Worm (Caenorhabditis elegans) whole organism, L4/young adult: ENCODE results near the gene R04E5.8.

Experiments
- W03F9.2 ChIP-seq: fragments of 150-350 bp; optimal IDR thresholded peaks from 2 replicates; lab custom pipeline; 2014; ENCODE audit warnings: missing biosample characterization, missing genetic modification characterization
- dao-5 ChIP-seq: sonication (generic microtip); optimal IDR thresholded peaks from 2 replicates; lab custom pipeline; 2016; ENCODE audit warnings: missing genotype, missing genetic modification characterization, moderate library complexity, missing compliant biosample characterization
- him-1 ChIP-seq: sonication (generic microtip); optimal IDR thresholded peaks from 2 replicates; lab custom pipeline; 2016; ENCODE audit warnings: missing genotype, missing genetic modification reagents, missing genetic modification characterization, missing compliant biosample characterization

R04E5.8 gene

DNA sequence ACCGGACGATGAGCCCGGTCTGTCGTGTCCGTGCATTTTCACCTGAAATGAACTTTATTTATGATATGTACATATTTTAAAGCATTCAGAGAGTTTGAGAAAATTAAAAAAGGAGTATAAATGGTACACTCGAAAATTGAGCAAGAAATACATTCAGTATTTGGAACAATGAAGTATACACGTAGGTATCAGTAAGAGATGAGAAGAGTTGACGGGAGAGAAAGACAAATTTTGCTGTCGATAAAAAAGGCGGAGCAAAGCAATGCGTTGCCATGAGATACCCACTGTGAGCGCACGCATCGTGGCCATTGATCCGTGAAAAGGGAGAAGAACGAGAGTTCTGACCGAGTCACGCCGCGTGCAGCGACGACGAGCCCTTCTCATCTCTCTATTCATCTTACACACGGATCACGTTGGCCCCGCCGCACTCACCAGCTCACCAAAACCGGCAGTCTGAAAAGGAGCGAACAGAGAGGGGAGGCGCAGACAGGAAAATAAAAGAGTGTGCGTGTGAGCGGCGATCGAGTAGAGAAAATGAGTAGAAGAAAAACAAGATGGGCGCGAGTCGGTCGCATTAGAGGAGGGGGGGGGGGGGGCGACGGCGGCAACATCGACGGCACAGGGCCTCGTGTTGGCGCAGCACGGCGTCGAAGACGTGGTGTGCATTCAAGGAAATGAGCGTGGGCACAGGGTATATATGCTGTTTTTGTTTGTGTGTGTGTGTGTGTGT, at the start of gene R04E5.8:
TSS of gene R04E5.8 (minus strand) at position 51 of the 730 bp plus-strand sequence.
- TF ChIP-seq him-1 (peak; percentile 90), dao-5 (tag; lab: Kevin White, UChicago) (no peak)

DNA sequence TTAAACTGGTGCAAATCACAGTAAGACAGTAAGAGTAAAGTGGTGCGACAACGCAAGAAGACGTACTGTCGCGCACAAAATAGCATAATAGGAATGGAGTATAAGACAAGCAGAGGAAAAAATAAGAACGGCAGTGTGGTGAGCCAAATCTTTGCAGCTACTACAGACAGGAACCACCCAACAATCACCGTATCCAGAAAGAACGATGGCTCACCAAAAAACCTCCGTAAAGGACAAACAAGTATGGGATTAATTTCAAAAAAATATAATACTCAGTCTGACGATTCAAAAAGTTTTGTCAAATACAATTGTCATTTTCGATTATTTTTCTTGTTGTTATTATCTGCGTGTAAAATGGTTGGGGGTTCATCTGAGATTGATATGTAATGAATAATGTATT, 48.5 kb upstream of the R04E5.8 start:
- TF ChIP-seq W03F9.2 = no peak
- TF ChIP-seq dao-5 (tag; lab: Kevin White, UChicago) = no peak
- TF ChIP-seq him-1 = no peak

DNA sequence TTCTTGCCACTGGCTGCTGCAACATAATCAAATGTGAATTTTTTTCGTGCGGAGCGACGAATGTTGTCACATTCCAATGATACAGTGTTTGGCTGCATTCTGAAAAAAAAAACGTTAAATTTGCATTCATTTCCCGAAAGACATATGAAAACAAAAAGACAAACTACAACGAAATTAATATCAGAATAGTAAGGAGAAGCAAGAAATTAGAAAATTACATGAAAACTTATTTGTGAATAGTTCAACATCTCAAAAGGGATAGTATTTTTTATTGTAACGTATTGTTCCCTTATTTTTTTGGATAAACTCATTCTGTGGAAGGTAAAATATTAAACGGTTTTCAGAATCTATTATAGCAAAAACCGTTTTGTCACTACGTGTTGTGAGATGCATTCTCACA, 47.6 kb upstream of the R04E5.8 start, which contains the start of gene sprp-4:
TSS of gene sprp-4 (minus strand) at position 101 of the 400 bp plus-strand sequence.
- TF ChIP-seq him-1 = no peak
- no peak for TF ChIP-seq W03F9.2

DNA sequence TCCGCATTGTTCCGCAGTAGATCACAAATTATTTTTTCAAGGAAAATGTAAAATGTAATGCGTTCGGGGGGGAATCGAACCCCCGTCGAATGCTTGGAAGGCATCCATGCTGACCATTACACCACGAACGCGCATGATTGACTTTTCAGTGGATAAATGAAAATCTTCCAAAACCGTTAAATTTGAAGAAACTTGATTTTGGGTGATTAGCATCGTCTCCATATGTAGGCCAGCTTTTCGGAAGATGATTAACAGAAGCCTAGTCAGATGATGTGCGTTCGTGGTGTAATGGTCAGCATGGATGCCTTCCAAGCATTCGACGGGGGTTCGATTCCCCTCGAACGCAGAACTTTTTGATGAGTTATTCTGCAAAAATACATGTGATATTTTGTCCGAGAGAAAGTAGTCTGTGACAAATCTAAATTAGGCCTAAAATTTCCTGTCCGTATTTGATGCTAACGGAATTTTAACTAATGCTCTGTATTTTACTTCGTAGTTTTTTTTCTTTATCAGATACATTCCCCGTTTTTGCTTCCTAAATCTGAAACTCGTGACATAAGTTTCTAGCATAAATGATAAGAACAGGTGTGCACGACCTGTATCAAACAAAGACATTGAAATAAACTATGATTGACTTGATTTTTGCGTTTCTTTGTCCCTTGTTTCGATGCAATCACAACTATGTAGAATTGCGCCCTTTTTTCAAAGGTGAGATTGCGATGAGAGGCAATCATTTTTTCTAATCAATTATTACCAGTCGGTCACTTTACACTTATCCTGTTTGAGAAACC, 40.7 kb upstream of the R04E5.8 start, which contains the start of gene C28G1.10:
TSS of gene C28G1.10 (plus strand) at position 676 of the 791 bp plus-strand sequence.
- TF ChIP-seq W03F9.2 (no peak), him-1 (no peak), dao-5 (tag; lab: Kevin White, UChicago) (no peak)

DNA sequence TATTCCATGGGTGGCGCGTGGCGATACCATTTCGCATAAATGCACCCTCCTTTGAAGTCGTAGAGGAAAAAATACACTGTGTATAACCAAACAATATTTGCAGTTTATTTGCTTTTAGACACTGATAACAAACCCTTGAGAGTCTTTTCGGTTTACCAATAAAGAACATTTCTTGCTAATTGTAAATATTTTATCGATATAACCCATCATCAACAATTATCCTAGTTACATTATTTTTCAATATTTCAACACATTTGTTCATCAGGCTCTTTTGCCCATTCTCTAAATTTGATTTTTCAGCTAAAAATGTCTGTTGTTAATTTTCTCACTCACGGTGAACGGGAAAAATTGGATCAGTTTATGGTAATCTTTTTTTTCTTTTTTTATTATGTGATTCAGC, 38.1 kb upstream of the R04E5.8 start, which contains the start of gene ubc-23:
TSS of gene ubc-23 (plus strand) at position 301 of the 400 bp plus-strand sequence.
- TF ChIP-seq W03F9.2 (no peak), dao-5 (tag; lab: Kevin White, UChicago) (no peak), him-1 (no peak)

DNA sequence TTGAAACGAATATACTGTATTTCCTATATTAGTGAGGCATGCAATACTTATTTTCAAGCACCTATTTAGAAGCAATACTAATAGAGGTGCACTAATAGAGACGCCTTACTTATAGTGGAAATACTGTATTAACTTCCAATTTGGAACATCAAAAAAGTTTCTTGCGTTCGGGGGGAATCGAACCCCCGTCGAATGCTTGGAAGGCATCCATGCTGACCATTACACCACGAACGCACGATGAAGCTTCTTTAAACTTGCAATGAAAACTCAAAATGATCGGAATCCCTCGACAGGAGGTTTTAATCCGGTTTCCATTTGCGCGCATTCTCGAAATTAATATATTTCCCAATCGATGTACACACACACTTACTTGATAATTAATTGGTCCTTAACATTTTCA, 32.3 kb upstream of the R04E5.8 start:
- TF ChIP-seq him-1 = no peak
- TF ChIP-seq W03F9.2 = no peak
- peak; percentile 49 for TF ChIP-seq dao-5 (tag; lab: Kevin White, UChicago)

DNA sequence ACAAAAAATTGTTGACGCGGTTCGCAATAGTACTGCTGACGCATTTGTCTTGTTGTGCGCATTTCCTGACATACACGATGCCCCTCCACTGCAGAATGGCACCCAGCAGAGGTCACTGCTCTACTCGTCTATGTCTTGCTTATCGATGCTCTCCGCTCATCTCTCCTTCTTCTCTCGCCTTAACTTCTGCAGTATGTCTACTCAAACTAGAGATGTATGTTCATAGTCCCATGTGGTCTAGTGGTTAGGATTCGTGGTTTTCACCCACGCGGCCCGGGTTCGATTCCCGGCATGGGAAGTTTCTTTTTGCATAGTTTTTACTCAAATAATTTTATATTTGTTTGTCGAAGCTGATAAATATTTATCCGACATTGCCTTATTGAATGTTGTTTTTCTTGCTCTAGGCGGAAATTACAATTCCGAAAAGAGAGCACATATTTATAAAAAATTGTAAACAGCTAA, 30.0 kb upstream of the R04E5.8 start, which contains the start of gene C28G1.2:
TSS of gene C28G1.2 (plus strand) at position 130 of the 462 bp plus-strand sequence.
- TF ChIP-seq dao-5 (tag; lab: Kevin White, UChicago) (peak; percentile 92), W03F9.2 (peak; percentile 50), him-1 (peak; percentile 93)

DNA sequence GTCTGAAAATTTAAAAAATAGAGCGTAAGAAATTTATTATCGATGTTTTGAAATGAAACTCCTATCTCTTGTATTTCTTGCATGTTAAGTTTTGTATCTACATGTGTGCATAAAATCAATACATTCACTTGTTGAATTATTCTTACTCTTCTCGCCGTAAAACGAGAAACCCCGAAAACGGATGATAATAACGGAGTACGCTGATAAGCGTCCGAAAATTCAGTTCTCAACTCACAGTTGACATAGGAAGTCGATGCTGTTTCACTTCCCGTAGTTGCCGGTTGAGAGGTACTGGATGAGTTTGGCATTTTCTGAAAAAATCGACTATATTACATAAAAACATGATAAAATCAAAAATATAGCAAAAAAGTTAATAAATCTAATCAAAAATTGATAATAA, 29.5 kb upstream of the R04E5.8 start, which contains the start of gene sec-15:
TSS of gene sec-15 (minus strand) at position 311 of the 400 bp plus-strand sequence.
- TF ChIP-seq W03F9.2 = no peak
- no peak for TF ChIP-seq him-1
- no peak for TF ChIP-seq dao-5 (tag; lab: Kevin White, UChicago)

DNA sequence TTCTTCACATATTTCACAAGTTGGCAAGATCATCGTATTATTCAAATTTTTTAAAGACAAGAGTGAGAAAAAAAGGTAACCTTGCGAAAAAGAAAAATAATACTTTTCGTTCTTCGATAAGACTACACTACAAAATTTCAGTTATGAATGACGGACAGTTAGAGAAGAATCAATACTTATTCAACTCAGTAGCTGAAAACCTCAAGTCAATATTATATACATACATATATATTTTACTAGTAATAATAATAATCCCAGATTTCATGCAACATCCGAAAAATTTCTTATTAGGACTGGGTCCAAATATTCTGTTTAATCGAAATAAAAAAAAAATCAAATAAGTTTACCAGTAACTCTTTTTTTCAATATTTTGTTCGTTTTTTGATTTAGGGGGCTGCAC, 25.2 kb upstream of the R04E5.8 start, which contains the start of gene C28G1.6:
TSS of gene C28G1.6 (minus strand) at position 101 of the 400 bp plus-strand sequence.
- TF ChIP-seq W03F9.2 (no peak), dao-5 (tag; lab: Kevin White, UChicago) (no peak), him-1 (no peak)

DNA sequence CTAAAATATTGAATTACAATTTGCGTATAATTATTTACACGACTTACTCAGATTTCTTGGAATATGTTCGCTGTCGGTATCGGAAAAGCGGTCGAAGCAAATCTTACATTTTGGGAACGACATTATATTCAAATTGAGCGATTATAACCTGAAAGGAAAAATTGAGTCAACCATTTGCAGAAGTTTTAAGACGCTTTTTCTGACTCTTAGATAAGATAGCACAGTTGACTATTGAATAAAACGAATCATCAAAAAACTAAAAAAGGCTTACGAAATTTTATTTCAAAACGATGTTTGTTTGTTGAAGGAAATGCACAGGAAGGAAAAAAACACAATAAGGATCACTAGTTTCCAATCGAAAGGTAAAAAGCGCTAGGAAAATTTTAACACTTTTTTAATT, 22.4 kb upstream of the R04E5.8 start, which contains the start of gene rcs-1:
TSS of gene rcs-1 (minus strand) at position 176 of the 400 bp plus-strand sequence.
- TF ChIP-seq dao-5 (tag; lab: Kevin White, UChicago) (no peak), him-1 (no peak), W03F9.2 (no peak)

DNA sequence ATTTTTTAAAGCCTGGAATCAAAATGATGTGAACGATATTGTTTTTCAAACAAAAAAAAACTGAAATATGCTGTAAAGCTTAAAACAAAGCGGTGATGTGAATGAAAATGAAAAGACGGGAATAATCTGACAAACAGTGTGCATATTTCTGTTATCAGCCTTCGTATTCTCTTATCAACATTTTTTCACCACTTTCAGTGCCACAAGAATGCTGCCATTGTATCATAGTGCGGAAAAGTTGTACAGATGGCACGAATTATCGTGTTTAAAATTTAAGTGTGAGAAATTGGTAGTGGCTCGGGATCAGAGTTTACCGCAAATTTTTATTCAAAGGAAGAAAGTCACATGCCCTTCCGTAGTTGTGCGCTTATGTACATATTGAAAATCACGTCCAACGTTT, 18.5 kb upstream of the R04E5.8 start, which contains the start of gene ifd-1:
TSS of gene ifd-1 (minus strand) at position 12 of the 400 bp plus-strand sequence.
- TF ChIP-seq him-1 = no peak

DNA sequence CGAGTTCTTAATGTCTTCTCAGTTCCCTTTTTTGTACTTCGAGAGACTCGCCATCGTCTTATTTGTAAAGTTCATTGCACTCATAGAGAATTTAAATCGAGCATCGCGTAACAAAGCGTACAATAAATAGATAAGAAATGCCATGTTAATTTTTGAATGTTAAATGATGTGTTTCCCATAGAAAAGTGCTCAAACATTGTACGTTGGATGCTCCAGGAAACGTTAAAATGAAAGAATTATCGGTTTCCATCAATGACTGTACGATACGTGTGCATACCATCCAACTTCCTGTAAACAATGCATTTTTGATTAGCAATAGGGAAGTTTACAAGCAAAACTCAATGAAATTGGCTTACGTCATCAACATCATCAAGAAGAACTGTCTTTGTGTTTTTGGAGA, 14.7 kb upstream of the R04E5.8 start:
- TF ChIP-seq W03F9.2 = no peak
- TF ChIP-seq him-1 = no peak
- TF ChIP-seq dao-5 (tag; lab: Kevin White, UChicago) = no peak

DNA sequence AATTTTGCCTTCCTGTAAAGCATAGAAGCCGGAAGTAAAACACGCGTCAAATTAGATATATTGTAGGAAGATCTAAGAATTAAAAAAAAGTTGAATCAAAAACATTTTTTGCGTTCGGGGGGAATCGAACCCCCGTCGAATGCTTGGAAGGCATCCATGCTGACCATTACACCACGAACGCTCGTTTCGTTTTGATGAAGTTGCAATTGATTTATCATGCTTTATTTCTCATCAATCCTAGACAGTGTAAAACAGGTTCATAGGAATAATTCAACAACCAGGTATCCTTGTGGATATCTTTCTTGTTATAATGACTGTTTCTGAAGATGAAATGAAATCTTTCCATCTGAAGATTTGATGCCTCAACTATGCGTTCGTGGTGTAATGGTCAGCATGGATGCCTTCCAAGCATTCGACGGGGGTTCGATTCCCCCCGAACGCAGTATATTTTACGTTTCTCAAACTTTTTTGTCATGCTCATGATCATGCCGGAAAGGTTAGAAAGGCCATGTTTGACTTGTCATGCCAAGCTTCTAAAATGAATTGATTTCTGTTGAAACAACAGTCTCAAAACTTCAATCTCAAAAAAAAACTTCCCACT, 14.0 kb upstream of the R04E5.8 start:
- TF ChIP-seq dao-5 (tag; lab: Kevin White, UChicago) = no peak
- TF ChIP-seq W03F9.2 = no peak

DNA sequence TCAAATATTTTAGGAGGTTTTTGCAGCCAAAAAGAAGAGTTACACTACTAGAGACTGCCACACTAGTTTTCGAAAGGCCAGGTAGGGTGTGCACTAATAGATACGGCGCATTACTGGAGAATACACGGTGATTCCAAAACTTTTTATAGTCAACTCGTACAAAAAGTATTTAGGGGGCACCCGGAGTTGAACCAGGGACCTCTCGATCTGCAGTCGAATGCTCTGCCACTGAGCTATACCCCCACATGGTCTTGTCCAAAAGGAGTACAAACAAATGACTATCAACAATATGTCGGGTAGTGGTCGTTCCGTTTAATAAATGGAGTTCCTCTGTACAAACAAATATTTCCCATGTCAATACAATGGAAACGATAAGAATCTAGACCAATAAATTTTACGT, 12.0 kb upstream of the R04E5.8 start:
- TF ChIP-seq W03F9.2 = no peak
